Fruit fly (Drosophila melanogaster): ENCODE data around the gene CG11162.

CG11162 gene

dm6 chrX:13632606-13633005 is 44.1 kb upstream of the CG11162 start (continued):
- TF ChIP-seq CG10543 (GFP tag; optimal IDR thresholded peaks at IDR 0.05) = no peak
- no peak for TF ChIP-seq CG13624 (GFP tag; optimal IDR thresholded peaks at IDR 0.05)
- no peak for TF ChIP-seq nom (GFP tag; optimal IDR thresholded peaks at IDR 0.05)
- peak; percentile 23 for TF ChIP-seq CG6254 (GFP tag; optimal IDR thresholded peaks at IDR 0.05)
- TF ChIP-seq CG6272 (GFP tag; IDR thresholded peaks at IDR 0.05) = no peak
- no peak for TF ChIP-seq schlank (tag; optimal IDR thresholded peaks at IDR 0.05)
- no peak for TF ChIP-seq Sry-δ (GFP tag; optimal IDR thresholded peaks at IDR 0.05)
- no peak for TF ChIP-seq sob (GFP tag; IDR thresholded peaks at IDR 0.05)
- peak; percentile 25 for TF ChIP-seq CG6813 (GFP tag; optimal IDR thresholded peaks at IDR 0.05)
- TF ChIP-seq sna (GFP tag; IDR thresholded peaks at IDR 0.05; ENCODE audit: partially characterized antibody) = no peak
- TF ChIP-seq jumu (GFP tag; optimal IDR thresholded peaks at IDR 0.05) = no peak
- TF ChIP-seq CG11695 (GFP tag; IDR thresholded peaks at IDR 0.05) = peak; percentile 15; the same call in 1 of the 3 replicates
- no peak for TF ChIP-seq CG7556 (GFP tag; optimal IDR thresholded peaks at IDR 0.05)
- TF ChIP-seq dmrt11E (tag; optimal IDR thresholded peaks at IDR 0.05) = no peak
- peak; percentile 13 for TF ChIP-seq CG9817 (tag; optimal IDR thresholded peaks at IDR 0.05)
- no peak for TF ChIP-seq CG17568 (GFP tag; optimal IDR thresholded peaks at IDR 0.05)
- TF ChIP-seq Blimp-1 (GFP tag; optimal IDR thresholded peaks at IDR 0.05) = peak; percentile 27
- no peak for TF ChIP-seq bbx (GFP tag; IDR thresholded peaks at IDR 0.05; ENCODE audit: partially characterized antibody)
- TF ChIP-seq CG2116 (GFP tag; optimal IDR thresholded peaks at IDR 0.05) = no peak
- no peak for TF ChIP-seq wdn (GFP tag; IDR thresholded peaks at IDR 0.05)
- TF ChIP-seq lbe (GFP tag; optimal IDR thresholded peaks at IDR 0.05) = no peak
- 0 out of 2 replicates have a peak, but pooled peaks have one; percentile 15 for TF ChIP-seq Nf-YA (GFP tag; IDR thresholded peaks at IDR 0.05)
- no peak for TF ChIP-seq gsb (GFP tag; IDR thresholded peaks at IDR 0.05)
- TF ChIP-seq CkIIα-i1 (GFP tag; IDR thresholded peaks at IDR 0.05) = no peak
- TF ChIP-seq CG12659 (GFP tag; optimal IDR thresholded peaks at IDR 0.05) = peak; percentile 13
- no peak for TF ChIP-seq vvl (GFP tag; IDR thresholded peaks at IDR 0.05)
- TF ChIP-seq pfk (GFP tag; optimal IDR thresholded peaks at IDR 0.05) = no peak
- no peak for TF ChIP-seq NC2β (GFP tag; optimal IDR thresholded peaks at IDR 0.05)
- TF ChIP-seq sima (GFP tag; optimal IDR thresholded peaks at IDR 0.05) = no peak
- TF ChIP-seq dm (GFP tag; optimal IDR thresholded peaks at IDR 0.05) = no peak
- no peak for TF ChIP-seq Meics (GFP tag; optimal IDR thresholded peaks at IDR 0.05)
- TF ChIP-seq CG6683 (GFP tag; optimal IDR thresholded peaks at IDR 0.05) = no peak
- TF ChIP-seq pzg (GFP tag; optimal IDR thresholded peaks at IDR 0.05) = no peak
- TF ChIP-seq al (GFP tag; IDR thresholded peaks at IDR 0.05) = no peak
- no peak for TF ChIP-seq NfI (GFP tag; optimal IDR thresholded peaks at IDR 0.05)
- TF ChIP-seq NFAT (GFP tag; IDR thresholded peaks at IDR 0.05) = peak; percentile 51; the same call in 1 of the 2 replicates
- no peak for TF ChIP-seq pho (GFP tag; optimal IDR thresholded peaks at IDR 0.05)
- no peak for TF ChIP-seq CG5953 (GFP tag; IDR thresholded peaks at IDR 0.05)
- TF ChIP-seq da (GFP tag; optimal IDR thresholded peaks at IDR 0.05) = no peak
- no peak for TF ChIP-seq TFAM (GFP tag; optimal IDR thresholded peaks at IDR 0.05)
- no peak for TF ChIP-seq Ptx1 (GFP tag; IDR thresholded peaks at IDR 0.05)
- no peak for TF ChIP-seq CG10321 (GFP tag; IDR thresholded peaks at IDR 0.05)
- TF ChIP-seq gcm (GFP tag; optimal IDR thresholded peaks at IDR 0.05) = peak; percentile 11
- no peak for TF ChIP-seq CG13287 (GFP tag; IDR thresholded peaks at IDR 0.05; ENCODE audit: partially characterized antibody)
- TF ChIP-seq Fer3 (tag; optimal IDR thresholded peaks at IDR 0.05) = peak; percentile 9
- no peak for TF ChIP-seq dysf (GFP tag; IDR thresholded peaks at IDR 0.05)
- TF ChIP-seq HmgZ (tag; optimal IDR thresholded peaks at IDR 0.05) = no peak
- peak; percentile 6 for TF ChIP-seq CG31365 (tag; optimal IDR thresholded peaks at IDR 0.05)
- no peak for TF ChIP-seq Sry-β (GFP tag; optimal IDR thresholded peaks at IDR 0.05)
- TF ChIP-seq CG12769 (tag; optimal IDR thresholded peaks at IDR 0.05) = peak; percentile 37
- no peak for TF ChIP-seq HLHmδ (GFP tag; optimal IDR thresholded peaks at IDR 0.05)
